Worm (Caenorhabditis elegans): ENCODE results near the gene fbxb-34.

ce11 chrII:606033-606432, 18.4 kb downstream of the fbxb-34 start, which contains the start of gene W04H10.5:
- TF ChIP-seq pat-9 (tag; optimal IDR thresholded peaks at IDR 0.05) (no peak), ceh-30 (tag; optimal IDR thresholded peaks at IDR 0.05) (no peak), C38D4.7 (GFP tag; optimal IDR thresholded peaks at IDR 0.05) (no peak), hlh-8 (tag; optimal IDR thresholded peaks at IDR 0.05) (no peak), unc-55 (GFP tag; optimal IDR thresholded peaks at IDR 0.05) (no peak), hlh-30 (tag; optimal IDR thresholded peaks at IDR 0.05; ENCODE audit: insufficient read depth) (no peak), ceh-31 (tag; optimal IDR thresholded peaks at IDR 0.05) (no peak), nhr-11 (tag; optimal IDR thresholded peaks at IDR 0.05) (no peak), ref-2 (tag; optimal IDR thresholded peaks at IDR 0.05) (no peak)
